Fruit fly (Drosophila melanogaster) whole organism, adult: Measurements from ENCODE around the gene NPFR.

Source experiments
- CG12768 ChIP-seq: fragments of 200-800 bp; sonication (Bioruptor generic); optimal IDR thresholded peaks from 2 replicates; lab custom pipeline; 2017; ENCODE audit warnings: missing biosample characterization, missing genetic modification characterization, mild to moderate bottlenecking, moderate library complexity, missing genetic modification reagents
- Crg-1 ChIP-seq: fragments of 200-800 bp; sonication (Bioruptor generic); optimal IDR thresholded peaks from 2 replicates; lab custom pipeline; 2016; ENCODE audit warnings: missing biosample characterization, missing genetic modification characterization
- Hr96 ChIP-seq: fragments of 200-800 bp; sonication (Bioruptor generic); optimal IDR thresholded peaks from 2 replicates; lab custom pipeline; 2016; ENCODE audit warnings: missing biosample characterization, missing genetic modification characterization
- kay ChIP-seq: fragments of 200-800 bp; sonication (Bioruptor generic); peaks from one replicate; lab custom pipeline; 2016; ENCODE audit warnings: missing biosample characterization, missing genetic modification characterization, borderline replicate concordance
- ovo ChIP-seq: fragments of 200-800 bp; sonication (Bioruptor generic); optimal IDR thresholded peaks from 2 replicates; lab custom pipeline; 2016; ENCODE audit warnings: missing biosample characterization, missing genetic modification characterization
- pad ChIP-seq: fragments of 200-800 bp; sonication (Bioruptor generic); optimal IDR thresholded peaks from 3 replicates; lab custom pipeline; 2017; ENCODE audit warnings: missing biosample characterization, missing genetic modification characterization, mild to moderate bottlenecking, moderate library complexity, missing genetic modification reagents
- tj ChIP-seq: fragments of 200-800 bp; sonication (Bioruptor generic); optimal IDR thresholded peaks from 3 replicates; lab custom pipeline; 2017; ENCODE audit warnings: missing biosample characterization, mild to moderate bottlenecking, missing genetic modification characterization, moderate library complexity

DNA sequence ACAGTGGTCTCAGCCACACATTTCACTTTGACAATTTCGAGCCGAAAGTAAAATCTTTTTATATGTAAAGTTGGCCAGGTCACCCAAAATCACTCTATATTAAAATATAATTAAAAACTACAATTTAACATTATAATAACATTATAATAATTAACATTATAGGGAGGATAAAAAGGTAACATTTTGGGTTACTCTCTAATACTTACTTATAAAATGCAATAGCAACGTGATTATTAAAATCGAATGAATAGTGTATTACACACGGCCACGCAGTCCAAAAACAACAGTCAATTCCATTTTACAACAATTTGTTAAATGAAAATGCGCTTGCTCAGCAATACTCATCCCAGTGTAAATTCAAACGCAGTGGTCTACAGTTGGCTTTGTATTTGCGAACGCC, 35.0 kb downstream of the NPFR start:
- no peak for TF ChIP-seq tj
- no peak for TF ChIP-seq ovo (GFP tag; lab: Kevin White, UChicago)
- TF ChIP-seq Hr96 (GFP tag; lab: Kevin White, UChicago), result no peak
- no peak for TF ChIP-seq kay (GFP tag; lab: Kevin White, UChicago)
- no peak for TF ChIP-seq CG12768 (GFP tag; lab: Kevin White, UChicago)
- TF ChIP-seq pad (GFP tag; lab: Kevin White, UChicago), result no peak
- TF ChIP-seq Crg-1, result no peak
